Worm (Caenorhabditis elegans) whole organism, L3 larva: ENCODE data around the gene mcp-1.

ENCODE experiments used
- R02D3.7 ChIP-seq: fragments of 150-350 bp; optimal IDR thresholded peaks from 2 replicates; lab custom pipeline; 2014; ENCODE audit warnings: missing biosample characterization, missing genetic modification characterization
- ZK546.5 ChIP-seq: sonication (generic microtip); optimal IDR thresholded peaks from 2 replicates; lab custom pipeline; 2017; ENCODE audit warnings: missing biosample characterization, missing genetic modification characterization
- aly-2 ChIP-seq: fragments of 150-350 bp; optimal IDR thresholded peaks from 2 replicates; lab custom pipeline; 2014; ENCODE audit warnings: missing biosample characterization, missing genetic modification characterization
- ceh-16 ChIP-seq: sonication (generic microtip); optimal IDR thresholded peaks from 2 replicates; lab custom pipeline; 2017; ENCODE audit warnings: missing biosample characterization, missing genetic modification characterization
- ceh-82 ChIP-seq: fragments of 150-350 bp; optimal IDR thresholded peaks from 2 replicates; lab custom pipeline; 2014; ENCODE audit warnings: missing biosample characterization, missing genetic modification characterization
- daf-12 ChIP-seq: fragments of 150-350 bp; optimal IDR thresholded peaks from 2 replicates; lab custom pipeline; 2014; ENCODE audit warnings: missing biosample characterization, missing genetic modification reagents, missing genetic modification characterization
- egl-27 ChIP-seq: sonication (generic microtip); optimal IDR thresholded peaks from 4 replicates; lab custom pipeline; 2017; ENCODE audit warnings: missing biosample characterization, missing genetic modification reagents, missing genetic modification characterization
- egl-5 ChIP-seq: fragments of 150-350 bp; optimal IDR thresholded peaks from 2 replicates; lab custom pipeline; 2017; ENCODE audit warnings: missing biosample characterization, missing genetic modification reagents, missing genetic modification characterization, inconsistent platforms
- elt-1 ChIP-seq: fragments of 150-350 bp; optimal IDR thresholded peaks from 2 replicates; lab custom pipeline; 2014; ENCODE audit warnings: missing biosample characterization, missing genetic modification characterization
- elt-3 ChIP-seq, 3 experiments: fragments of 150-350 bp in 1 of 3; sonication (generic microtip) in 2 of 3; optimal IDR thresholded peaks; 2 replicates in 2 of 3; 4 replicates in 1 of 3; lab custom pipeline; 2014 to 2017; ENCODE audit warnings: missing biosample characterization in 3 of 3, missing genetic modification characterization in 3 of 3
- fkh-10 ChIP-seq: sonication (generic microtip); optimal IDR thresholded peaks from 2 replicates; lab custom pipeline; 2017; ENCODE audit warnings: missing biosample characterization, missing genetic modification reagents, missing genetic modification characterization
- fkh-2 ChIP-seq: fragments of 150-350 bp; optimal IDR thresholded peaks from 2 replicates; lab custom pipeline; 2014; ENCODE audit warnings: missing biosample characterization, missing genetic modification reagents, missing genetic modification characterization
- fos-1 ChIP-seq: fragments of 150-350 bp; optimal IDR thresholded peaks from 2 replicates; lab custom pipeline; 2014; ENCODE audit warnings: missing biosample characterization, missing genetic modification characterization
- hmg-11 ChIP-seq: sonication (generic microtip); optimal IDR thresholded peaks from 2 replicates; lab custom pipeline; 2016; ENCODE audit warnings: missing genetic modification characterization, missing compliant biosample characterization
- jun-1 ChIP-seq: fragments of 150-350 bp; optimal IDR thresholded peaks from 2 replicates; lab custom pipeline; 2014; ENCODE audit warnings: missing biosample characterization, missing genetic modification reagents, missing genetic modification characterization
- lin-15B ChIP-seq: fragments of 150-350 bp; optimal IDR thresholded peaks from 2 replicates; lab custom pipeline; 2014; ENCODE audit warnings: missing biosample characterization, missing genetic modification characterization
- lin-39 ChIP-seq: fragments of 150-350 bp; optimal IDR thresholded peaks from 2 replicates; lab custom pipeline; 2018; ENCODE audit warnings: missing biosample characterization, missing genetic modification reagents, missing genetic modification characterization
- lsy-12 ChIP-seq: sonication (generic microtip); optimal IDR thresholded peaks from 2 replicates; lab custom pipeline; 2016; ENCODE audit warnings: mild to moderate bottlenecking, missing genetic modification characterization, missing compliant biosample characterization
- mdl-1 ChIP-seq: fragments of 150-350 bp; optimal IDR thresholded peaks from 2 replicates; lab custom pipeline; 2014; ENCODE audit warnings: missing biosample characterization, missing genetic modification characterization
- mml-1 ChIP-seq: fragments of 150-350 bp; sonication (generic microtip); optimal IDR thresholded peaks from 3 replicates; lab custom pipeline; 2014; ENCODE audit warnings: missing biosample characterization, missing genetic modification characterization
- nfya-1 ChIP-seq: sonication (generic microtip); optimal IDR thresholded peaks from 2 replicates; lab custom pipeline; 2017; ENCODE audit warnings: missing genetic modification characterization, mild to moderate bottlenecking, missing compliant biosample characterization, antibody characterized with exemption, moderate library complexity; ENCODE audit not compliant: insufficient read depth
- nhr-11 ChIP-seq: fragments of 150-350 bp; optimal IDR thresholded peaks from 2 replicates; lab custom pipeline; 2014; ENCODE audit warnings: missing biosample characterization, missing genetic modification characterization
- nhr-12 ChIP-seq: fragments of 150-350 bp; optimal IDR thresholded peaks from 2 replicates; lab custom pipeline; 2014; ENCODE audit warnings: missing biosample characterization, missing genetic modification characterization
- nhr-23 ChIP-seq: fragments of 150-350 bp; optimal IDR thresholded peaks from 2 replicates; lab custom pipeline; 2014; ENCODE audit warnings: missing biosample characterization, missing genetic modification reagents, missing genetic modification characterization
- nhr-237 ChIP-seq: fragments of 150-350 bp; optimal IDR thresholded peaks from 2 replicates; lab custom pipeline; 2014; ENCODE audit warnings: missing biosample characterization, missing genetic modification characterization
- nhr-25 ChIP-seq: sonication (generic microtip); optimal IDR thresholded peaks from 2 replicates; lab custom pipeline; 2017; ENCODE audit warnings: missing biosample characterization, missing genetic modification characterization
- nhr-67 ChIP-seq: fragments of 150-350 bp; optimal IDR thresholded peaks from 2 replicates; lab custom pipeline; 2014; ENCODE audit warnings: missing biosample characterization, missing genetic modification characterization
- nhr-76 ChIP-seq: fragments of 150-350 bp; sonication (generic microtip); optimal IDR thresholded peaks from 5 replicates; lab custom pipeline; 2014; ENCODE audit warnings: missing biosample characterization, missing genetic modification characterization
- nhr-77 ChIP-seq: fragments of 150-350 bp; optimal IDR thresholded peaks from 2 replicates; lab custom pipeline; 2014; ENCODE audit warnings: missing biosample characterization, missing genetic modification characterization
- pha-4 ChIP-seq: fragments of 150-350 bp; optimal IDR thresholded peaks from 2 replicates; lab custom pipeline; 2014; ENCODE audit warnings: missing biosample characterization, missing genetic modification reagents, missing genetic modification characterization
- pqm-1 ChIP-seq: fragments of 150-350 bp; optimal IDR thresholded peaks from 2 replicates; lab custom pipeline; 2017; ENCODE audit warnings: missing biosample characterization, missing genetic modification characterization, inconsistent platforms
- skn-1 ChIP-seq: fragments of 150-350 bp; optimal IDR thresholded peaks from 2 replicates; lab custom pipeline; 2014; ENCODE audit warnings: missing biosample characterization, missing genetic modification characterization
- snpc-4 ChIP-seq: fragments of 150-350 bp; optimal IDR thresholded peaks from 2 replicates; lab custom pipeline; 2014; ENCODE audit warnings: missing biosample characterization, missing genetic modification characterization
- tbx-2 ChIP-seq: sonication (generic microtip); optimal IDR thresholded peaks from 2 replicates; lab custom pipeline; 2016; ENCODE audit warnings: mild to moderate bottlenecking, missing genetic modification characterization, missing compliant biosample characterization
- unc-39 ChIP-seq: sonication (generic microtip); optimal IDR thresholded peaks from 4 replicates; lab custom pipeline; 2017; ENCODE audit warnings: missing biosample characterization, missing genetic modification characterization
- unc-62 ChIP-seq: fragments of 150-350 bp; sonication (generic microtip); optimal IDR thresholded peaks from 4 replicates; lab custom pipeline; 2014; ENCODE audit warnings: missing biosample characterization, missing genetic modification reagents, missing genetic modification characterization
- zag-1 ChIP-seq: fragments of 150-350 bp; optimal IDR thresholded peaks from 2 replicates; lab custom pipeline; 2014; ENCODE audit warnings: missing biosample characterization, missing genetic modification characterization
- ztf-11 ChIP-seq: fragments of 150-350 bp; optimal IDR thresholded peaks from 2 replicates; lab custom pipeline; 2014; ENCODE audit warnings: missing biosample characterization, missing genetic modification characterization
- ztf-4 ChIP-seq: fragments of 150-350 bp; optimal IDR thresholded peaks from 2 replicates; lab custom pipeline; 2014; ENCODE audit warnings: missing biosample characterization, missing genetic modification characterization

Gene mcp-1

DNA sequence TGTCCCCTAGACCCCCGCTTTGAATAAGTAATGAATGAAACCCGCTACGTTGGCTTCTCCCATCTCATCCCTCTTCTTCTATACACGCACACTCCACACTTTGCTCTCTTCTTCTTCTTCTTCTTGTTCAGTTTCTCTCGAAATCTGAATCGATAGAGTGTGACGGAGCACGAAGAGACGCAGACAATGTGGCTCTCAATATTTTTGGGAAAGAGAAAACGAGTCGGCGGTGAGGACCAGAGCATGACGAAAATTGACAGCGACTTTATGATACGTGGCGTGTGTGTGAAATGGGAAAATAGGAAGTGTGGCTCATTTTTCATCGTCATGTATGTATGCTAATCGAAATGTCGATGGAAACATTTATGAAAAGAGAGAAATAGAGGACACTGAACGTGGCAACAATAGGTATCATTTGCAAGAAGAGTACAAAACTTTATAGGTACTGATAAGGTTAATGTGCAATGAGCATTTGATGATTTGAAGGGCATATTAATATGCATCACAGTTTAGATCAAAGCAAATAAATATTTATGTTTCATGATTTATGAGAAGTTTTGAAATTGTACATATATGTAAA is 30.0 kb downstream of the mcp-1 start (continued):
- TF ChIP-seq fos-1 = no peak
- TF ChIP-seq ceh-82 (tag; lab: Kevin White, UChicago) = no peak
- no peak for TF ChIP-seq nhr-25 (tag; lab: Kevin White, UChicago)
- no peak for TF ChIP-seq jun-1 (tag; lab: Kevin White, UChicago)
- TF ChIP-seq unc-62 (GFP tag; lab: Kevin White, UChicago) = no peak
- peak; percentile 26 for TF ChIP-seq snpc-4 (tag; lab: Kevin White, UChicago)
- TF ChIP-seq nhr-11 = no peak
- TF ChIP-seq tbx-2 (tag; lab: Kevin White, UChicago) = no peak
- TF ChIP-seq ZK546.5 (tag; lab: Kevin White, UChicago) = no peak
- peak; percentile 26 for TF ChIP-seq skn-1 (tag; lab: Kevin White, UChicago)
- TF ChIP-seq aly-2 (tag; lab: Kevin White, UChicago) = no peak
- TF ChIP-seq elt-1 (tag; lab: Kevin White, UChicago) = no peak
- TF ChIP-seq ceh-16 (tag; lab: Kevin White, UChicago) = no peak
- TF ChIP-seq mml-1 (tag; lab: Kevin White, UChicago) = no peak
- TF ChIP-seq nhr-67 (tag; lab: Kevin White, UChicago) = no peak
- TF ChIP-seq nhr-76 (tag; lab: Kevin White, UChicago) = no peak

DNA sequence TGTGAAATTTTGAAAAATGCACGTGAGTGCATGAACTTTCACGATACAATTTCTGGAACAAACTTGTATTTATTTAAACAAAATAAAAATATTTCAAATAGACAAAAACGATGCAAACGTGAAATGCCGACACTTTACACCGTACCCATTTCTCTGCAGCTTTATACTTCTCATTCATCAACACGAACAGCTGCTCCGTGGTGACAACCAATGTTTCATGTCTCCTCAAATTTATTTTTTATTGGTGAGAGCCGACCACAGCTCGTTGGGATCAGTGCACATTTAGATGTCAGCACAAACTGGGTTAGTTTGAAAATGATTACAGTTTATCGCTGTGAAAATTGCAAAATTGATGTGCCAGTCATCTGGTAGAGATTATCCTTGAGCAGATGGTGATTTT is 34.0 kb downstream of the mcp-1 start:
- TF ChIP-seq aly-2 (tag; lab: Kevin White, UChicago) = no peak
- TF ChIP-seq nhr-25 (tag; lab: Kevin White, UChicago) = no peak
- TF ChIP-seq nhr-76 (tag; lab: Kevin White, UChicago) = no peak
- no peak for TF ChIP-seq nhr-237 (tag; lab: Kevin White, UChicago)
- no peak for TF ChIP-seq unc-39 (tag; lab: Kevin White, UChicago)
- peak; percentile 2 for TF ChIP-seq nfya-1 (tag; lab: Kevin White, UChicago)
- no peak for TF ChIP-seq ceh-82 (tag; lab: Kevin White, UChicago)
- TF ChIP-seq nhr-67 (tag; lab: Kevin White, UChicago) = no peak
- no peak for TF ChIP-seq zag-1 (tag; lab: Kevin White, UChicago)
- TF ChIP-seq egl-27 (tag; lab: Kevin White, UChicago) = no peak
- TF ChIP-seq pha-4 (tag; lab: Kevin White, UChicago) = no peak
- TF ChIP-seq unc-62 (GFP tag; lab: Kevin White, UChicago) = no peak
- TF ChIP-seq mdl-1 (tag; lab: Kevin White, UChicago) = no peak
- TF ChIP-seq hmg-11 (tag; lab: Kevin White, UChicago) = no peak
- no peak for TF ChIP-seq ztf-11 (tag; lab: Kevin White, UChicago)
- TF ChIP-seq lin-39 (tag; lab: Kevin White, UChicago) = peak; percentile 33
- TF ChIP-seq egl-5 (tag; lab: Kevin White, UChicago) = peak; percentile 33
- TF ChIP-seq lin-15B (tag; lab: Kevin White, UChicago) = no peak
- TF ChIP-seq elt-1 (tag; lab: Kevin White, UChicago) = no peak

DNA sequence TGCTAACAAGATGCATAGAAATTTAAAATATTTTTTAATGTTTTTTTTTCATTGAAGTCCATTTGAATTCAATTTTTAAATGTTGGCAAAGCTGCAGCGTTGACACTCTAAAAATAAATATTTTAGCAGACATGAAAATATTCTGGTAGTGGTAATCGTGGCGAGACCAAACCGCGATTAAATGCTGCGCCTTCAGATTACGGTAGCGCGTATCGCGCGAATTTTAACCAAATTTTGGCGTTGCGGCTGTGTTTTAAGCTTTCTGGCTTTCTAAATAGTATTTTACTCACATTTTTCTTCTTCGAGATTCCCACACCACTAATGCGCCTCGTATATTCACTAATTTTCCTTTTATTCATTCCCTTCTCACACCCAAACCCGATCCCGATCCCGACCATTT is 34.5 kb downstream of the mcp-1 start, which contains the start of gene cpg-4:
cpg-4 (plus strand) TSS at position 303 of the 400 bp plus-strand sequence.
- TF ChIP-seq mml-1 (tag; lab: Kevin White, UChicago) (no peak), elt-3 (tag; optimal IDR thresholded peaks at IDR 0.05; lab: Kevin White, UChicago) (no peak), ceh-82 (tag; lab: Kevin White, UChicago) (no peak), ZK546.5 (tag; lab: Kevin White, UChicago) (no peak), unc-62 (GFP tag; lab: Kevin White, UChicago) (no peak), nhr-76 (tag; lab: Kevin White, UChicago) (no peak), elt-1 (tag; lab: Kevin White, UChicago) (no peak), nfya-1 (tag; lab: Kevin White, UChicago) (no peak), lsy-12 (tag; lab: Kevin White, UChicago) (no peak), daf-12 (tag; lab: Kevin White, UChicago) (no peak), R02D3.7 (tag; lab: Kevin White, UChicago) (no peak), jun-1 (tag; lab: Kevin White, UChicago) (no peak), tbx-2 (tag; lab: Kevin White, UChicago) (no peak), ztf-11 (tag; lab: Kevin White, UChicago) (no peak), nhr-11 (no peak), skn-1 (tag; lab: Kevin White, UChicago) (no peak), nhr-77 (no peak), snpc-4 (tag; lab: Kevin White, UChicago) (no peak)
- TF ChIP-seq, all 47 proteins: peak for 0

- TF ChIP-seq mml-1 (tag; lab: Kevin White, UChicago) (no peak), snpc-4 (tag; lab: Kevin White, UChicago) (peak; percentile 61), unc-39 (tag; lab: Kevin White, UChicago) (peak; percentile 21), tbx-2 (tag; lab: Kevin White, UChicago) (peak; percentile 89), nhr-77 (peak; percentile 80), fkh-2 (tag; lab: Kevin White, UChicago) (no peak), egl-27 (tag; lab: Kevin White, UChicago) (peak; percentile 96), fkh-10 (no peak), nhr-67 (tag; lab: Kevin White, UChicago) (no peak), jun-1 (tag; lab: Kevin White, UChicago) (peak; percentile 99), pha-4 (tag; lab: Kevin White, UChicago) (peak; percentile 95), ztf-4 (tag; lab: Kevin White, UChicago) (peak; percentile 68), mdl-1 (tag; lab: Kevin White, UChicago) (peak; percentile 85), nhr-11 (peak; percentile 87), skn-1 (tag; lab: Kevin White, UChicago) (peak; percentile 91), lsy-12 (tag; lab: Kevin White, UChicago) (peak; percentile 94), egl-5 (tag; lab: Kevin White, UChicago) (peak; percentile 73), nhr-76 (tag; lab: Kevin White, UChicago) (peak; percentile 61), fos-1 (no peak), R02D3.7 (tag; lab: Kevin White, UChicago) (peak; percentile 41), nhr-23 (peak; percentile 97), nhr-237 (tag; lab: Kevin White, UChicago) (no peak), elt-3 (tag; optimal IDR thresholded peaks at IDR 0.05; lab: Kevin White, UChicago) (peak in 1 of 3 experiments; percentile 82), elt-1 (tag; lab: Kevin White, UChicago) (peak; percentile 41), nhr-12 (tag; lab: Kevin White, UChicago) (no peak), pqm-1 (peak; percentile 90)
Observed at ce11 chrV:6000368-6000802, 38.8 kb downstream of the mcp-1 start.
